Worm (Caenorhabditis elegans): Measurements from ENCODE around the gene Y59H11AM.4.
A peak's percentile ranks its signal among the peaks of the same experiment; 100 is the strongest.

The Y59H11AM.4 gene

DNA sequence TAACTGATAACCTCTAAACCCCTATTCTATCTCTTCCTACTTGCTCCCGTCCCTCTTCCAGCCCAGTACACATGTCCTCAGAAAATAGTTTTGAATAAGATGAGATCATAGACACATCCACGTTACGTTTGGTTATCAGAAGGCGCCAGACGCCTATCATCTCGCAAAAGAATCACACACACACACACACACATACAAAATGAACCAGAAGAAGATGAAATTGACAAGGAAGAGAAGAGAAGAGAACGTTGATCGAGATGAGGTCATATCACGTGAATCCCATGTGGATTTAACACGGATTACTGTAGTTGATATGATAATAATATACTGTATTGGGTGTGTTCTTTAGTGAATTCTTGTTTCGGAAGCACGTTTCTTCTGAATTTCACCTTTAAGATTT, 44.1 kb downstream of the Y59H11AM.4 start (continued):
- TF ChIP-seq lin-39 (tag; optimal IDR thresholded peaks at IDR 0.05) (no peak), unc-62 (GFP tag; optimal IDR thresholded peaks at IDR 0.05 in 1 of 2) (peak in 1 of 2 experiments; percentile 98), unc-62 (tag; optimal IDR thresholded peaks at IDR 0.05) (no peak), nhr-111 (GFP tag; optimal IDR thresholded peaks at IDR 0.05) (no peak), dve-1 (tag; optimal IDR thresholded peaks at IDR 0.05; ENCODE audit: insufficient read depth) (peak; percentile 55), attf-4 (tag; optimal IDR thresholded peaks at IDR 0.05) (no peak), spr-1 (tag; optimal IDR thresholded peaks at IDR 0.05) (no peak), aha-1 (tag) (peak; percentile 35), fos-1 (tag; optimal IDR thresholded peaks at IDR 0.05) (no peak), skn-1 (tag; optimal IDR thresholded peaks at IDR 0.05) (no peak)

ce11 chrIV:8523981-8524380, 46.2 kb downstream of the Y59H11AM.4 start:
- TF ChIP-seq F10B5.3 (tag; optimal IDR thresholded peaks at IDR 0.05) (no peak), Y105C5A.15 (GFP tag; IDR thresholded peaks at IDR 0.05) (no peak), unc-62 (GFP tag; optimal IDR thresholded peaks at IDR 0.05 in 1 of 2) (peak in 1 of 2 experiments; percentile 96), unc-62 (tag; optimal IDR thresholded peaks at IDR 0.05) (no peak), T26A8.4 (GFP tag; IDR thresholded peaks at IDR 0.05) (no peak)

ce11 chrIV:8520594-8520993, 49.6 kb downstream of the Y59H11AM.4 start, which contains the start of gene pkg-2:
Gene pkg-2, plus strand, starts transcription at chrIV:8520894.
- no peak for TF ChIP-seq F10B5.3 (tag; optimal IDR thresholded peaks at IDR 0.05)
- no peak for TF ChIP-seq daf-12 (tag; optimal IDR thresholded peaks at IDR 0.05)
- TF ChIP-seq zag-1 (tag; optimal IDR thresholded peaks at IDR 0.05): no peak
- no peak for TF ChIP-seq mes-2 (tag; optimal IDR thresholded peaks at IDR 0.05; ENCODE audit: poor library complexity, severe bottlenecking)
- TF ChIP-seq fkh-10 (GFP tag; optimal IDR thresholded peaks at IDR 0.05): no peak
- no peak for TF ChIP-seq gei-8 (GFP tag; optimal IDR thresholded peaks at IDR 0.05)
- TF ChIP-seq egl-27 (tag; optimal IDR thresholded peaks at IDR 0.05): no peak
- no peak for TF ChIP-seq ZK546.5 (tag; optimal IDR thresholded peaks at IDR 0.05)
- no peak for TF ChIP-seq nhr-25 (tag; optimal IDR thresholded peaks at IDR 0.05; ENCODE audit: borderline replicate concordance, insufficient read depth)

ce11 chrIV:8519949-8520348, 50.2 kb downstream of the Y59H11AM.4 start:
- TF ChIP-seq nhr-111 (GFP tag; optimal IDR thresholded peaks at IDR 0.05) (no peak), ztf-7 (tag; optimal IDR thresholded peaks at IDR 0.05) (no peak), nhr-25 (tag; optimal IDR thresholded peaks at IDR 0.05; ENCODE audit: borderline replicate concordance, insufficient read depth) (no peak), unc-62 (GFP tag; optimal IDR thresholded peaks at IDR 0.05 in 1 of 2) (peak in 1 of 2 experiments; percentile 95), unc-62 (tag; optimal IDR thresholded peaks at IDR 0.05) (no peak), aha-1 (tag) (no peak), Y48G9A.11 (GFP tag; IDR thresholded peaks at IDR 0.05) (no peak)
